Worm (Caenorhabditis elegans) whole organism, early embryonic: ENCODE results near the gene cri-2.
A peak's percentile ranks its signal among the peaks of the same experiment; 100 is the strongest.

ENCODE experiments used
- B0310.2 ChIP-seq: sonication (generic microtip); optimal IDR thresholded peaks from 2 replicates; lab custom pipeline; 2016; ENCODE audit warnings: mild to moderate bottlenecking, missing genetic modification characterization, missing compliant biosample characterization
- F13C5.2 ChIP-seq: sonication (generic microtip); optimal IDR thresholded peaks from 2 replicates; lab custom pipeline; 2017; ENCODE audit warnings: mild to moderate bottlenecking, missing genetic modification characterization, inconsistent platforms, missing compliant biosample characterization
- ama-1 ChIP-seq: fragments of 150-350 bp; optimal IDR thresholded peaks from 2 replicates; lab custom pipeline; 2014
- ceh-13 ChIP-seq: fragments of 200-800 bp; sonication (Bioruptor generic); optimal IDR thresholded peaks from 2 replicates; lab custom pipeline; 2018; ENCODE audit warnings: mild to moderate bottlenecking, missing genetic modification characterization, missing compliant biosample characterization
- ceh-36 ChIP-seq: sonication (generic microtip); optimal IDR thresholded peaks from 2 replicates; lab custom pipeline; 2016; ENCODE audit warnings: missing genetic modification characterization, inconsistent platforms, missing compliant biosample characterization
- flt-1 ChIP-seq: fragments of 200-800 bp; sonication (Bioruptor generic); IDR thresholded peaks from 2 replicates; pipeline ENCODE4 v1.3.6; 2022; ENCODE audit warnings: missing genetic modification characterization, missing compliant biosample characterization
- hmg-4 ChIP-seq: fragments of 200-800 bp; sonication (Bioruptor generic); optimal IDR thresholded peaks from 2 replicates; lab custom pipeline; 2018; ENCODE audit warnings: mild to moderate bottlenecking, missing genetic modification characterization, missing compliant biosample characterization
- scrt-1 ChIP-seq: fragments of 200-800 bp; sonication (Bioruptor generic); IDR thresholded peaks from 2 replicates; pipeline ENCODE4 v1.3.6; 2022; ENCODE audit warnings: missing genetic modification characterization, missing compliant biosample characterization
- sea-1 ChIP-seq: fragments of 200-800 bp; sonication (Bioruptor generic); conservative IDR thresholded peaks from 2 replicates; pipeline ENCODE4 v1.3.6; 2022; ENCODE audit warnings: missing genetic modification characterization, missing compliant biosample characterization
- tbx-37 ChIP-seq: fragments of 200-800 bp; sonication (Bioruptor generic); conservative IDR thresholded peaks from 2 replicates; pipeline ENCODE4 v1.3.6; 2022; ENCODE audit warnings: missing genetic modification reagents, missing genetic modification characterization, missing compliant biosample characterization

DNA sequence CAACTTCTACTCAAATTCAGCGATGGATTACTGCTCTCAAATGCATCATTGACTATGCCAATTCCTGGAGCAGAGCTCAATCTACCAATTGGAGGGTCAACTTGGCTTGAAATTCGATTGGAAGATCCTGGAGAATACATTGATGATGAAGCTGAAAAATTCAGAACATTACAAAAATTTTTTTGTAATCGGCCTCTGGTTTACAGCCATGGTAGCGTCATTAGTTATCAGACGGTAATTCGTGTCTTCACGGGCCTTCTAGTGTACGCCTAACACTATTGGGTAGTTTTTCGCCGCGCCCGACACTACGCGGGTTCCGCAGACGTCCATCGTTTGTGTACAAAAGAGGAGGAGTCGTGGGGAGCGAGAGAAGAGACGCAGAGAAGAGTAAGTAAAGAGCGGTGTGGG is 27.1 kb downstream of the cri-2 start:
- TF ChIP-seq hmg-4 (GFP tag; lab: Kevin White, UChicago): peak; percentile 23
- peak; percentile 73 for TF ChIP-seq ama-1 (lab: Kevin White, UChicago)
- TF ChIP-seq tbx-37 (GFP tag; lab: Robert Waterston, UW): no peak
- TF ChIP-seq sea-1: no peak
- TF ChIP-seq scrt-1 (GFP tag; lab: Robert Waterston, UW): no peak
- TF ChIP-seq flt-1: no peak
- no peak for TF ChIP-seq ceh-36 (tag; lab: Kevin White, UChicago)
- TF ChIP-seq F13C5.2 (tag; lab: Kevin White, UChicago): peak; percentile 57
- TF ChIP-seq B0310.2: no peak
- no peak for TF ChIP-seq ceh-13 (GFP tag; lab: Kevin White, UChicago)
